Fruit fly (Drosophila melanogaster) Kc167 (cell line): Measurements from ENCODE around the gene ich.

Experiments used
- Myc ChIP-seq: fragments of >200 bp; optimal IDR thresholded peaks from 2 replicates; lab custom pipeline; 2017; ENCODE audit warnings: missing external identifiers
- Sin3A ChIP-seq: fragments of >200 bp; optimal IDR thresholded peaks from 2 replicates; lab custom pipeline; 2018; ENCODE audit warnings: missing external identifiers
- h ChIP-seq: fragments of >200 bp; optimal IDR thresholded peaks from 3 replicates; lab custom pipeline; 2018; ENCODE audit warnings: missing external identifiers
- insv ChIP-seq: fragments of >200 bp; optimal IDR thresholded peaks from 3 replicates; lab custom pipeline; 2018; ENCODE audit warnings: missing external identifiers
- psq ChIP-seq: fragments of >200 bp; optimal IDR thresholded peaks from 2 replicates; lab custom pipeline; 2017; ENCODE audit warnings: missing external identifiers
- ttk ChIP-seq: sonication (Bioruptor generic); optimal IDR thresholded peaks from 2 replicates; lab custom pipeline; 2017; ENCODE audit warnings: missing external identifiers

Gene ich

dm6 chr3R:8918818-8919217, 44.0 kb downstream of the ich start:
- TF ChIP-seq ttk (lab: Kevin White, UChicago) (no peak), Myc (no peak), psq (no peak), h (lab: Kevin White, UChicago) (no peak), insv (lab: Kevin White, UChicago) (no peak), Sin3A (no peak)

- no peak for TF ChIP-seq insv (lab: Kevin White, UChicago)
- TF ChIP-seq Myc = no peak
- TF ChIP-seq h (lab: Kevin White, UChicago) = no peak
- no peak for TF ChIP-seq Sin3A
- no peak for TF ChIP-seq ttk (lab: Kevin White, UChicago)
- no peak for TF ChIP-seq psq
Observed at dm6 chr3R:8915537-8916332, 47.1 kb downstream of the ich start.

dm6 chr3R:8914919-8915318, 47.9 kb downstream of the ich start:
- TF ChIP-seq Sin3A (no peak), ttk (lab: Kevin White, UChicago) (no peak), insv (lab: Kevin White, UChicago) (no peak), h (lab: Kevin White, UChicago) (no peak), Myc (no peak), psq (no peak)
